Fruit fly (Drosophila melanogaster) whole organism: ENCODE results near the gene inaF-B.

Experiments used
- CG8478 ChIP-seq: fragments of >200 bp; optimal IDR thresholded peaks from 2 replicates; lab custom pipeline; 2018; ENCODE audit warnings: inconsistent platforms
- EcR ChIP-seq, 2 experiments: fragments of >200 bp; optimal IDR thresholded peaks; 2 replicates each; lab custom pipeline; 2017; ENCODE audit warnings: missing biosample characterization in 2 of 2, missing genetic modification characterization in 2 of 2, missing genetic modification reagents in 2 of 2
- psq ChIP-seq: fragments of >200 bp; optimal IDR thresholded peaks from 2 replicates; lab custom pipeline; 2017
- usp ChIP-seq: fragments of >200 bp; optimal IDR thresholded peaks from 2 replicates; lab custom pipeline; 2017; ENCODE audit warnings: missing biosample characterization, missing genetic modification characterization, mixed read lengths

dm6 chrX:11733795-11734194 is 1.2 kb upstream of the inaF-B start, which contains the start of gene inaF-A:
- TF ChIP-seq psq (lab: Kevin White, UChicago) (no peak), CG8478 (no peak), usp (GFP tag; lab: Kevin White, UChicago) (no peak), EcR (GFP tag; optimal IDR thresholded peaks at IDR 0.05; lab: Kevin White, UChicago) (no peak)
